ENCODE assay signal across 3 worm cellular contexts in the genomic region with DNA sequence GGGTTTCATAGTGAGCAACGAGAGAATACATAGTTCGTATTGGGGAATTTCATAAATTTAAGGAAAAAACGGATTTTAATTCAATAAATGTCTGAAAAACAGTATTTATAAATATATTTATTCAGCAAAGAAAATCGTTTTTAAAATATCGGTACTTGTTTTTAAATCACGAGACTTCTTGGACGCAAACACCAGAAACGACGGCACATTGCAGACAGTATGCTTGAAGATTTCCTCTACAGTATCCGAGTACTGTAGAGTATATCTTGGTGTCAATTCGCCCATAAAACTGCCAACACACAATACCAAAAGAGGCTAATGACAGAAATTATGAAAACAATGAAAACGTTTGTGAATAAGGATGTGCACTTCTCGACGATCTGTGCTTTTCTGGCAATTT.
TF ChIP-seq lines count a peak whose summit lies in the region.

No protein-coding gene starts in this region.

TF ChIP-seq in whole organism, L1 larva, 84 proteins besides CTCF, POLR2A, EP300 and RAD21 (continued from another document):
- TF ChIP-seq dpl-1 (GFP tag; optimal IDR thresholded peaks at IDR 0.05; lab: Kevin White, UChicago) (peak; percentile 18 to 53 (median 22)), F16B12.6 (tag; optimal IDR thresholded peaks at IDR 0.05; lab: Kevin White, UChicago) (peak; percentile 82), pag-3 (tag; optimal IDR thresholded peaks at IDR 0.05; lab: Kevin White, UChicago; ENCODE audit: borderline replicate concordance, insufficient read depth) (no peak), efl-1 (optimal IDR thresholded peaks at IDR 0.05; lab: Kevin White, UChicago) (peak; percentile 13 to 42), efl-1 (GFP tag; optimal IDR thresholded peaks at IDR 0.05 in 1 of 2; lab: Kevin White, UChicago) (peak; percentile 59 to 94), lir-3 (tag; optimal IDR thresholded peaks at IDR 0.05; lab: Kevin White, UChicago; ENCODE audit: poor library complexity) (peak; percentile 1), C16A3.4 (tag; optimal IDR thresholded peaks at IDR 0.05; lab: Kevin White, UChicago) (peak; percentile 5), ceh-82 (tag; optimal IDR thresholded peaks at IDR 0.05; lab: Kevin White, UChicago) (peak in 1 of 3 experiments; percentile 8), blmp-1 (tag; optimal IDR thresholded peaks at IDR 0.05; lab: Kevin White, UChicago) (peak; percentile 34), ceh-90 (tag; optimal IDR thresholded peaks at IDR 0.05; lab: Kevin White, UChicago) (no peak)
TF ChIP-seq in whole organism, L1 larva: peak in this region for 15.

TF ChIP-seq in whole organism, L2 larva, 48 proteins besides CTCF, POLR2A, EP300 and RAD21 (continued from another document):
- no peak for TF ChIP-seq ztf-11 (tag; optimal IDR thresholded peaks at IDR 0.05; lab: Kevin White, UChicago)
- TF ChIP-seq C34F6.9 (tag; optimal IDR thresholded peaks at IDR 0.05; lab: Kevin White, UChicago): peak; percentile 19
- TF ChIP-seq nhr-129 (tag; optimal IDR thresholded peaks at IDR 0.05; lab: Kevin White, UChicago): peak; percentile 30
- no peak for TF ChIP-seq skn-1 (tag; optimal IDR thresholded peaks at IDR 0.05; lab: Kevin White, UChicago)
- no peak for TF ChIP-seq ztf-1 (GFP tag; conservative IDR thresholded peaks at IDR 0.05; lab: Robert Waterston, UW)
- TF ChIP-seq nhr-25 (tag; optimal IDR thresholded peaks at IDR 0.05; lab: Kevin White, UChicago): no peak
- no peak for TF ChIP-seq ztf-4 (tag; optimal IDR thresholded peaks at IDR 0.05; lab: Kevin White, UChicago)
- TF ChIP-seq ceh-16 (tag; optimal IDR thresholded peaks at IDR 0.05; lab: Kevin White, UChicago): no peak
- no peak for TF ChIP-seq zag-1 (tag; optimal IDR thresholded peaks at IDR 0.05; lab: Kevin White, UChicago)
- TF ChIP-seq Y55F3AM.14 (GFP tag; optimal IDR thresholded peaks at IDR 0.05; lab: Kevin White, UChicago): no peak
- no peak for TF ChIP-seq sma-9 (GFP tag; optimal IDR thresholded peaks at IDR 0.05; lab: Kevin White, UChicago)
- no peak for TF ChIP-seq sma-9 (tag; optimal IDR thresholded peaks at IDR 0.05; lab: Kevin White, UChicago)
- TF ChIP-seq lin-13 (GFP tag; optimal IDR thresholded peaks at IDR 0.05; lab: Kevin White, UChicago): peak; percentile 42
- no peak for TF ChIP-seq snpc-4 (tag; optimal IDR thresholded peaks at IDR 0.05; lab: Kevin White, UChicago)

TF ChIP-seq in whole organism, young adult, 124 proteins besides CTCF, POLR2A, EP300 and RAD21 (continued from another document):
- no peak for TF ChIP-seq somi-1 (GFP tag; optimal IDR thresholded peaks at IDR 0.05; lab: Kevin White, UChicago)
- TF ChIP-seq dox-1 (GFP tag; IDR thresholded peaks at IDR 0.05; lab: Robert Waterston, UW): peak; percentile 29; the same call in 1 of the 2 replicates
- TF ChIP-seq ccch-3 (GFP tag; optimal IDR thresholded peaks at IDR 0.05; lab: Kevin White, UChicago): no peak
- TF ChIP-seq dpl-1 (GFP tag; optimal IDR thresholded peaks at IDR 0.05; lab: Kevin White, UChicago): peak; percentile 20
- no peak for TF ChIP-seq atf-7 (tag; optimal IDR thresholded peaks at IDR 0.05; lab: Kevin White, UChicago)
- no peak for TF ChIP-seq ceh-40 (GFP tag; IDR thresholded peaks at IDR 0.05; lab: Robert Waterston, UW)
